Fruit fly (Drosophila melanogaster) whole organism, embryonic: Measurements from ENCODE around the gene CG14427.

Experiments
- Asciz ChIP-seq: fragments of 200-800 bp; sonication (Bioruptor generic); optimal IDR thresholded peaks from 2 replicates; lab custom pipeline; 2017; ENCODE audit warnings: missing biosample characterization, mild to moderate bottlenecking, missing genetic modification characterization, missing genetic modification reagents
- C15 ChIP-seq: fragments of 200-800 bp; sonication (Bioruptor generic); IDR thresholded peaks from 3 replicates; pipeline ENCODE4 v1.3.6; 2022; ENCODE audit warnings: missing biosample characterization, missing genetic modification characterization
- CG1024 ChIP-seq: fragments of 200-800 bp; sonication (Bioruptor generic); IDR thresholded peaks from 2 replicates; pipeline ENCODE4 v1.3.6; 2022; ENCODE audit warnings: missing biosample characterization, missing genetic modification characterization
- CG10321 ChIP-seq: fragments of 200-800 bp; sonication (Bioruptor generic); IDR thresholded peaks from 2 replicates; pipeline ENCODE4 v1.3.6; 2022; ENCODE audit warnings: missing biosample characterization, missing genetic modification characterization
- CG11247 ChIP-seq: fragments of 200-800 bp; sonication (Bioruptor generic); IDR thresholded peaks from 2 replicates; pipeline ENCODE4 v1.3.6; 2022; ENCODE audit warnings: missing biosample characterization, missing genetic modification characterization
- CG11504 ChIP-seq: fragments of 200-800 bp; sonication (Bioruptor generic); optimal IDR thresholded peaks from 3 replicates; lab custom pipeline; 2019; ENCODE audit warnings: missing biosample characterization, mild to moderate bottlenecking, missing genetic modification characterization, moderate library complexity
- CG15269 ChIP-seq: fragments of 200-800 bp; sonication (Bioruptor generic); optimal IDR thresholded peaks from 2 replicates; lab custom pipeline; 2018; ENCODE audit warnings: missing biosample characterization, mild to moderate bottlenecking, missing genetic modification characterization, moderate library complexity
- CG16815 ChIP-seq: fragments of 200-800 bp; sonication (Bioruptor generic); optimal IDR thresholded peaks from 3 replicates; lab custom pipeline; 2017; ENCODE audit warnings: missing biosample characterization, mild to moderate bottlenecking, missing genetic modification characterization
- CG18619 ChIP-seq: fragments of 200-800 bp; sonication (Bioruptor generic); optimal IDR thresholded peaks from 3 replicates; lab custom pipeline; 2017; ENCODE audit warnings: missing biosample characterization, mild to moderate bottlenecking, missing genetic modification characterization
- CG30403 ChIP-seq: fragments of 200-800 bp; sonication (Bioruptor generic); optimal IDR thresholded peaks from 3 replicates; lab custom pipeline; 2016; ENCODE audit warnings: missing biosample characterization, missing genetic modification characterization
- CG31441 ChIP-seq: fragments of 200-800 bp; sonication (Bioruptor generic); IDR thresholded peaks from 2 replicates; pipeline ENCODE4 v1.3.6; 2022; ENCODE audit warnings: missing biosample characterization, missing genetic modification characterization
- CG32532 ChIP-seq: fragments of 200-800 bp; sonication (Bioruptor generic); IDR thresholded peaks from 2 replicates; pipeline ENCODE4 v1.3.6; 2022; ENCODE audit warnings: missing biosample characterization, missing genetic modification characterization
- CG4730 ChIP-seq: fragments of 200-800 bp; sonication (Bioruptor generic); IDR thresholded peaks from 2 replicates; pipeline ENCODE4 v1.3.6; 2022; ENCODE audit warnings: missing biosample characterization, missing genetic modification characterization
- CG7839 ChIP-seq: fragments of 200-800 bp; sonication (Bioruptor generic); optimal IDR thresholded peaks from 3 replicates; lab custom pipeline; 2018; ENCODE audit warnings: missing biosample characterization, mild to moderate bottlenecking, missing genetic modification characterization, moderate library complexity
- CG7963 ChIP-seq: fragments of 200-800 bp; sonication (Bioruptor generic); IDR thresholded peaks from 3 replicates; pipeline ENCODE4 v1.3.6; 2022; ENCODE audit warnings: missing biosample characterization, missing genetic modification characterization; ENCODE audit not compliant: partially characterized antibody
- CG8388 ChIP-seq: fragments of 200-800 bp; sonication (Bioruptor generic); optimal IDR thresholded peaks from 2 replicates; lab custom pipeline; 2019; ENCODE audit warnings: missing biosample characterization, mild to moderate bottlenecking, missing genetic modification characterization, moderate library complexity
- CG9727 ChIP-seq: fragments of 200-800 bp; sonication (Bioruptor generic); optimal IDR thresholded peaks from 3 replicates; lab custom pipeline; 2017; ENCODE audit warnings: missing biosample characterization, mild to moderate bottlenecking, missing genetic modification characterization
- D ChIP-seq, 2 experiments: fragments of 200-800 bp in 1 of 2; fragments of >200 bp in 1 of 2; sonication (Bioruptor generic) in 1 of 2; optimal IDR thresholded peaks; 2 replicates in 1 of 2; 3 replicates in 1 of 2; lab custom pipeline; 2017; ENCODE audit warnings: mild to moderate bottlenecking in 1 of 2, missing biosample characterization in 1 of 2, missing genetic modification characterization in 1 of 2, missing genetic modification reagents in 1 of 2
- D19B ChIP-seq: fragments of 200-800 bp; sonication (Bioruptor generic); optimal IDR thresholded peaks from 2 replicates; lab custom pipeline; 2017; ENCODE audit warnings: missing biosample characterization, mild to moderate bottlenecking, missing genetic modification characterization
- Dip2 ChIP-seq: fragments of 200-800 bp; sonication (Bioruptor generic); IDR thresholded peaks from 2 replicates; pipeline ENCODE4 v1.3.6; 2022; ENCODE audit warnings: missing biosample characterization, missing genetic modification characterization
- Gsc ChIP-seq: fragments of 200-800 bp; sonication (Bioruptor generic); IDR thresholded peaks from 2 replicates; pipeline ENCODE4 v1.3.6; 2022; ENCODE audit warnings: missing biosample characterization, missing genetic modification characterization
- Max ChIP-seq: fragments of 200-800 bp; sonication (Bioruptor generic); optimal IDR thresholded peaks from 2 replicates; lab custom pipeline; 2016; ENCODE audit warnings: missing biosample characterization, mild to moderate bottlenecking, missing genetic modification characterization
- NFAT ChIP-seq: fragments of 200-800 bp; sonication (Bioruptor generic); IDR thresholded peaks from 2 replicates; pipeline ENCODE4 v1.3.6; 2022; ENCODE audit warnings: missing biosample characterization, missing genetic modification characterization
- Poxn ChIP-seq: fragments of 200-800 bp; sonication (Bioruptor generic); IDR thresholded peaks from 2 replicates; pipeline ENCODE4 v1.3.6; 2022; ENCODE audit warnings: missing biosample characterization, missing genetic modification characterization
- Stat92E ChIP-seq, 3 experiments: fragments of >200 bp in 2 of 3; fragments of 200-800 bp in 1 of 3; sonication (Bioruptor generic) in 1 of 3; optimal IDR thresholded peaks; 2 replicates each; lab custom pipeline; 2017 to 2019; ENCODE audit warnings: missing biosample characterization in 3 of 3, missing genetic modification characterization in 3 of 3, mild to moderate bottlenecking in 1 of 3, moderate library complexity in 1 of 3
- Taf1 ChIP-seq: fragments of 200-800 bp; sonication (Bioruptor generic); IDR thresholded peaks from 2 replicates; pipeline ENCODE4 v1.3.6; 2022; ENCODE audit warnings: missing biosample characterization, missing genetic modification characterization
- ara ChIP-seq: fragments of 200-800 bp; sonication (Bioruptor generic); IDR thresholded peaks from 2 replicates; pipeline ENCODE4 v1.3.6; 2022; ENCODE audit warnings: missing biosample characterization, missing genetic modification characterization
- ase ChIP-seq: fragments of 200-800 bp; sonication (Bioruptor generic); IDR thresholded peaks from 3 replicates; pipeline ENCODE4 v1.3.6; 2022; ENCODE audit warnings: missing biosample characterization, missing genetic modification characterization
- ato ChIP-seq: fragments of 200-800 bp; sonication (Bioruptor generic); IDR thresholded peaks from 2 replicates; pipeline ENCODE4 v1.3.6; 2022; ENCODE audit warnings: missing biosample characterization, missing genetic modification characterization; ENCODE audit not compliant: partially characterized antibody
- bcd ChIP-seq: fragments of 200-800 bp; sonication (Bioruptor generic); optimal IDR thresholded peaks from 2 replicates; lab custom pipeline; 2017; ENCODE audit warnings: missing biosample characterization, mild to moderate bottlenecking, missing genetic modification characterization
- cas ChIP-seq: fragments of 200-800 bp; sonication (Bioruptor generic); IDR thresholded peaks from 2 replicates; pipeline ENCODE4 v1.3.6; 2022; ENCODE audit warnings: missing biosample characterization, missing genetic modification characterization
- crc ChIP-seq: fragments of 200-800 bp; sonication (Bioruptor generic); optimal IDR thresholded peaks from 2 replicates; lab custom pipeline; 2016; ENCODE audit warnings: missing biosample characterization, missing genetic modification characterization
- dmrt11E ChIP-seq: fragments of 200-800 bp; sonication (Bioruptor generic); optimal IDR thresholded peaks from 3 replicates; lab custom pipeline; 2018; ENCODE audit warnings: missing biosample characterization, mild to moderate bottlenecking, missing genetic modification characterization, moderate library complexity
- fu2 ChIP-seq: fragments of 200-800 bp; sonication (Bioruptor generic); optimal IDR thresholded peaks from 2 replicates; lab custom pipeline; 2016; ENCODE audit warnings: missing biosample characterization, missing genetic modification characterization
- gcm ChIP-seq: fragments of 200-800 bp; sonication (Bioruptor generic); optimal IDR thresholded peaks from 2 replicates; lab custom pipeline; 2019; ENCODE audit warnings: missing biosample characterization, mild to moderate bottlenecking, missing genetic modification characterization, moderate library complexity
- her ChIP-seq: fragments of 200-800 bp; sonication (Bioruptor generic); optimal IDR thresholded peaks from 2 replicates; lab custom pipeline; 2016; ENCODE audit warnings: missing biosample characterization, missing genetic modification characterization
- ind ChIP-seq: fragments of 200-800 bp; sonication (Bioruptor generic); optimal IDR thresholded peaks from 3 replicates; lab custom pipeline; 2016; ENCODE audit warnings: missing biosample characterization, missing genetic modification characterization
- kah ChIP-seq: fragments of 200-800 bp; sonication (Bioruptor generic); optimal IDR thresholded peaks from 2 replicates; lab custom pipeline; 2018; ENCODE audit warnings: missing biosample characterization, mild to moderate bottlenecking, missing genetic modification characterization
- klu ChIP-seq: fragments of 200-800 bp; sonication (Bioruptor generic); IDR thresholded peaks from 2 replicates; pipeline ENCODE4 v1.3.6; 2022; ENCODE audit warnings: missing biosample characterization, missing genetic modification characterization
- lilli ChIP-seq: fragments of 200-800 bp; sonication (Bioruptor generic); optimal IDR thresholded peaks from 3 replicates; lab custom pipeline; 2016; ENCODE audit warnings: missing biosample characterization, missing genetic modification characterization
- phol ChIP-seq: fragments of 200-800 bp; sonication (Bioruptor generic); optimal IDR thresholded peaks from 3 replicates; lab custom pipeline; 2018; ENCODE audit warnings: missing biosample characterization, mild to moderate bottlenecking, missing genetic modification characterization, moderate library complexity
- pita ChIP-seq: fragments of 200-800 bp; sonication (Bioruptor generic); optimal IDR thresholded peaks from 2 replicates; lab custom pipeline; 2017; ENCODE audit warnings: missing biosample characterization, mild to moderate bottlenecking, missing genetic modification characterization
- salm ChIP-seq: fragments of 200-800 bp; sonication (Bioruptor generic); optimal IDR thresholded peaks from 2 replicates; lab custom pipeline; 2018; ENCODE audit warnings: missing biosample characterization, mild to moderate bottlenecking, missing genetic modification characterization
- sc ChIP-seq, 3 experiments: fragments of >200 bp in 2 of 3; fragments of 200-800 bp in 1 of 3; sonication (Bioruptor generic) in 1 of 3; optimal IDR thresholded peaks; 2 replicates in 2 of 3; 3 replicates in 1 of 3; lab custom pipeline; 2017; ENCODE audit warnings: mild to moderate bottlenecking in 1 of 3, missing biosample characterization in 1 of 3, missing genetic modification characterization in 1 of 3, missing genetic modification reagents in 1 of 3
- sr ChIP-seq: fragments of 200-800 bp; sonication (Bioruptor generic); IDR thresholded peaks from 3 replicates; pipeline ENCODE4 v1.3.6; 2022; ENCODE audit warnings: missing biosample characterization, missing genetic modification characterization
- tgo ChIP-seq: fragments of 200-800 bp; sonication (Bioruptor generic); IDR thresholded peaks from 3 replicates; pipeline ENCODE4 v1.3.6; 2022; ENCODE audit warnings: missing biosample characterization, missing genetic modification characterization
- tin ChIP-seq: fragments of 200-800 bp; sonication (Bioruptor generic); optimal IDR thresholded peaks from 3 replicates; lab custom pipeline; 2016; ENCODE audit warnings: missing biosample characterization, missing genetic modification characterization
- wdn ChIP-seq: fragments of 200-800 bp; sonication (Bioruptor generic); IDR thresholded peaks from 2 replicates; pipeline ENCODE4 v1.3.6; 2022; ENCODE audit warnings: missing biosample characterization, missing genetic modification characterization
- yki ChIP-seq: fragments of >200 bp; optimal IDR thresholded peaks from 3 replicates; lab custom pipeline; 2018
- zfh2 ChIP-seq: fragments of 200-800 bp; sonication (Bioruptor generic); optimal IDR thresholded peaks from 2 replicates; lab custom pipeline; 2016; ENCODE audit warnings: missing biosample characterization, missing genetic modification characterization

Gene CG14427

dm6 chrX:7001135-7001769, 39.2 kb upstream of the CG14427 start (continued):
- no peak for TF ChIP-seq Dip2 (GFP tag; lab: Robert Waterston, UW)
- TF ChIP-seq salm (tag; lab: Kevin White, UChicago), result no peak
- no peak for TF ChIP-seq C15 (GFP tag; lab: Robert Waterston, UW)
- TF ChIP-seq Asciz (GFP tag; lab: Kevin White, UChicago), result peak; percentile 30
- 0 out of 2 replicates have a peak, but pooled peaks have one; percentile 15 for TF ChIP-seq CG4730 (GFP tag; lab: Robert Waterston, UW)
- TF ChIP-seq yki (lab: Kevin White, UChicago), result no peak
- peak; percentile 55 for TF ChIP-seq D19B (GFP tag; lab: Kevin White, UChicago)
- no peak for TF ChIP-seq cas (GFP tag; lab: Robert Waterston, UW)
- TF ChIP-seq her, result no peak
- peak; percentile 60 for TF ChIP-seq CG15269 (tag; lab: Kevin White, UChicago)
- TF ChIP-seq CG10321, result no peak
- TF ChIP-seq CG31441, result peak; percentile 75
- no peak for TF ChIP-seq wdn (GFP tag; lab: Robert Waterston, UW)
- TF ChIP-seq CG30403 (GFP tag; lab: Kevin White, UChicago), result peak; percentile 53
- peak; percentile 46 for TF ChIP-seq CG18619 (GFP tag; lab: Kevin White, UChicago)
- peak; percentile 33 for TF ChIP-seq Max (GFP tag; lab: Kevin White, UChicago)
- peak; percentile 28 for TF ChIP-seq ind (GFP tag; lab: Kevin White, UChicago)
- TF ChIP-seq tgo (GFP tag; lab: Robert Waterston, UW), result peak; percentile 69
- no peak for TF ChIP-seq CG7963 (GFP tag; lab: Robert Waterston, UW)
- no peak for TF ChIP-seq zfh2 (GFP tag; lab: Kevin White, UChicago)
- TF ChIP-seq CG11504 (tag; lab: Kevin White, UChicago), result peak; percentile 3
- TF ChIP-seq klu, result no peak
- 0 out of 3 replicates have a peak, but pooled peaks have one; percentile 23 for TF ChIP-seq ase (GFP tag; lab: Robert Waterston, UW)
- TF ChIP-seq lilli (GFP tag; lab: Kevin White, UChicago), result no peak
- no peak for TF ChIP-seq fu2 (GFP tag; lab: Kevin White, UChicago)
- peak; percentile 29 for TF ChIP-seq phol (tag; lab: Kevin White, UChicago)
- TF ChIP-seq ato (GFP tag; lab: Robert Waterston, UW), result no peak
- TF ChIP-seq CG7839 (tag; lab: Kevin White, UChicago), result peak; percentile 70
- TF ChIP-seq NFAT, result peak; percentile 36; the same call in 1 of the 2 replicates
- no peak for TF ChIP-seq tin (GFP tag; lab: Kevin White, UChicago)
- peak; percentile 30 for TF ChIP-seq dmrt11E (tag; lab: Kevin White, UChicago)
- TF ChIP-seq D (optimal IDR thresholded peaks at IDR 0.05; lab: Kevin White, UChicago), result no peak
- peak; percentile 49 for TF ChIP-seq D (GFP tag; optimal IDR thresholded peaks at IDR 0.05; lab: Kevin White, UChicago)
- no peak for TF ChIP-seq sr (GFP tag; lab: Robert Waterston, UW)
- TF ChIP-seq CG11247 (GFP tag; lab: Robert Waterston, UW), result no peak
- no peak for TF ChIP-seq sc (optimal IDR thresholded peaks at IDR 0.05; lab: Kevin White, UChicago)
- peak; percentile 22 for TF ChIP-seq sc (GFP tag; optimal IDR thresholded peaks at IDR 0.05; lab: Kevin White, UChicago)
- no peak for TF ChIP-seq gcm (GFP tag; lab: Kevin White, UChicago)
- TF ChIP-seq ara (GFP tag; lab: Robert Waterston, UW), result peak; percentile 61
- peak; percentile 53 for TF ChIP-seq CG9727 (GFP tag; lab: Kevin White, UChicago)
- no peak for TF ChIP-seq pita (GFP tag; lab: Kevin White, UChicago)
- TF ChIP-seq crc (GFP tag; lab: Kevin White, UChicago), result no peak
- TF ChIP-seq Stat92E (GFP tag; optimal IDR thresholded peaks at IDR 0.05; lab: Kevin White, UChicago), result no peak
- TF ChIP-seq Gsc (GFP tag; lab: Robert Waterston, UW), result no peak
- peak; percentile 33 for TF ChIP-seq CG8388
- TF ChIP-seq CG16815 (GFP tag; lab: Kevin White, UChicago), result no peak
- TF ChIP-seq kah (GFP tag; lab: Kevin White, UChicago), result no peak
- no peak for TF ChIP-seq Poxn
- TF ChIP-seq CG1024 (GFP tag; lab: Robert Waterston, UW), result peak; percentile 45
- TF ChIP-seq bcd (GFP tag; lab: Kevin White, UChicago), result peak; percentile 4
- no peak for TF ChIP-seq Taf1 (GFP tag; lab: Robert Waterston, UW)
- peak; percentile 52; the same call in 1 of the 2 replicates for TF ChIP-seq CG32532 (GFP tag; lab: Robert Waterston, UW)
